Fruit fly (Drosophila melanogaster): Measurements from ENCODE around the gene slgA.
A peak's percentile ranks its signal among the peaks of the same experiment; 100 is the strongest.

Gene slgA

DNA sequence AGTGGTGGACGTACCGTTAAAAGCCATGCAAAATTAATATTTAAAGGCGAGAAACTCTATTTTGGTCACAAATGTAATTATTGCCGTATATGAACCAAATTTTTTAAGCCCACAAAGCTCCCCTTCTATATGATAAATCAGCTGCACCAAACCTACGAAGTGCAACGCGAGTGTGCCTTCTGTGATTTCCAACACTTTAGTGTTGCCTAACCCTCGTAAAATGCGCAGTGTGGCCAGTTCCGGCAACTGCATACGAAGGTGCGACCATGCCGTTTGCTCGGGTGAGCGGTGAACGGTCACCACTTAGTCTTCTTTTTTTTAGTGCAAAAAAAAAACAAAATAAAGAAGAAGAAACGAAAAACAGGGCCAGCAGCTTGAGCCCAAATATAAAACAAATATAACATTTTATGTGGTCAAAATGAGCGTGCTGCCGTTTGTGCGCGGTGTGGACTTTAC, 34.3 kb upstream of the slgA start, which contains the start of the genes tty and fliI (continued):
- TF ChIP-seq CG4617 (GFP tag; optimal IDR thresholded peaks at IDR 0.05; ENCODE audit: borderline replicate concordance) (peak; percentile 63), Lpt (GFP tag; optimal IDR thresholded peaks at IDR 0.05) (no peak), Dek (tag; optimal IDR thresholded peaks at IDR 0.05) (peak; percentile 78), dm (GFP tag; optimal IDR thresholded peaks at IDR 0.05) (peak; percentile 75), sim (GFP tag; IDR thresholded peaks at IDR 0.05) (peak; percentile 59; the same call in 1 of the 2 replicates), CG11560 (tag; IDR thresholded peaks at IDR 0.05) (peak; percentile 75; the same call in 2 of the 3 replicates), B-H1 (GFP tag; IDR thresholded peaks at IDR 0.05) (peak; percentile 84), CG4282 (GFP tag; optimal IDR thresholded peaks at IDR 0.05) (peak; percentile 56), CG11696 (GFP tag; IDR thresholded peaks at IDR 0.05) (peak; percentile 98), CG12942 (GFP tag; optimal IDR thresholded peaks at IDR 0.05) (peak; percentile 81), CG12659 (GFP tag; optimal IDR thresholded peaks at IDR 0.05) (peak; percentile 88), CG11398 (GFP tag; optimal IDR thresholded peaks at IDR 0.05) (peak; percentile 42), CG6791 (GFP tag; IDR thresholded peaks at IDR 0.05; ENCODE audit: partially characterized antibody) (0 out of 3 replicates have a peak, but pooled peaks have one; percentile 41), Bteb2 (GFP tag; optimal IDR thresholded peaks at IDR 0.05) (peak; percentile 56), fru (optimal IDR thresholded peaks at IDR 0.05) (no peak), CG7372 (GFP tag; IDR thresholded peaks at IDR 0.05) (peak; percentile 83), pan (optimal IDR thresholded peaks at IDR 0.05) (no peak), pan (GFP tag; optimal IDR thresholded peaks at IDR 0.05 in 1 of 2, IDR thresholded peaks at IDR 0.05 in 1 of 2) (peak in 1 of 2 experiments; percentile 90), CG4360 (GFP tag; IDR thresholded peaks at IDR 0.05) (0 out of 2 replicates have a peak, but pooled peaks have one; percentile 5), dmrt99B (tag; optimal IDR thresholded peaks at IDR 0.05) (peak; percentile 80), oc (tag; optimal IDR thresholded peaks at IDR 0.05) (peak; percentile 66), CG6654 (GFP tag; optimal IDR thresholded peaks at IDR 0.05) (peak; percentile 36), usp (GFP tag; optimal IDR thresholded peaks at IDR 0.05) (no peak), insv (GFP tag; optimal IDR thresholded peaks at IDR 0.05) (no peak), CG6689 (GFP tag; IDR thresholded peaks at IDR 0.05) (peak; percentile 90), gcm2 (GFP tag; optimal IDR thresholded peaks at IDR 0.05) (peak; percentile 20), Ravus (GFP tag; IDR thresholded peaks at IDR 0.05) (peak; percentile 63), ci (GFP tag; IDR thresholded peaks at IDR 0.05) (peak; percentile 95), CG15479 (GFP tag; optimal IDR thresholded peaks at IDR 0.05) (no peak), Dp (GFP tag; optimal IDR thresholded peaks at IDR 0.05) (peak; percentile 64), Bdp1 (GFP tag; optimal IDR thresholded peaks at IDR 0.05) (peak; percentile 79), CG12236 (GFP tag; optimal IDR thresholded peaks at IDR 0.05) (peak; percentile 50), unc-4 (GFP tag; IDR thresholded peaks at IDR 0.05; ENCODE audit: partially characterized antibody) (no peak), CG15073 (GFP tag; optimal IDR thresholded peaks at IDR 0.05) (peak; percentile 93), Camta (GFP tag; optimal IDR thresholded peaks at IDR 0.05) (peak; percentile 79), Chrac-16 (GFP tag; optimal IDR thresholded peaks at IDR 0.05) (peak; percentile 73), CkIIα-i1 (GFP tag; IDR thresholded peaks at IDR 0.05) (0 out of 2 replicates have a peak, but pooled peaks have one; percentile 25), Xrp1 (GFP tag; IDR thresholded peaks at IDR 0.05) (peak; percentile 87), HHEX (GFP tag; optimal IDR thresholded peaks at IDR 0.05) (peak; percentile 77), Myb (GFP tag; optimal IDR thresholded peaks at IDR 0.05) (peak; percentile 89), pnt (GFP tag; optimal IDR thresholded peaks at IDR 0.05) (peak; percentile 82), fd102C (GFP tag; optimal IDR thresholded peaks at IDR 0.05) (no peak), ftz-f1 (GFP tag; optimal IDR thresholded peaks at IDR 0.05) (peak; percentile 68), HLHmδ (GFP tag; optimal IDR thresholded peaks at IDR 0.05) (no peak), CG3407 (GFP tag; optimal IDR thresholded peaks at IDR 0.05) (peak; percentile 66), CG9437 (GFP tag; optimal IDR thresholded peaks at IDR 0.05) (peak; percentile 58), CG30431 (GFP tag; optimal IDR thresholded peaks at IDR 0.05) (peak; percentile 78), gfzf (GFP tag; optimal IDR thresholded peaks at IDR 0.05) (peak; percentile 88), dan (GFP tag; IDR thresholded peaks at IDR 0.05) (peak; percentile 52; the same call in 1 of the 2 replicates), CG14965 (GFP tag; optimal IDR thresholded peaks at IDR 0.05; ENCODE audit: borderline replicate concordance) (no peak), CG7786 (GFP tag; optimal IDR thresholded peaks at IDR 0.05) (peak; percentile 87)

Measured in whole organism, embryonic.